Worm (Caenorhabditis elegans) whole organism, dauer: Measurements from ENCODE around the gene lin-12.

Experiments
- unc-62 ChIP-seq: sonication (generic microtip); optimal IDR thresholded peaks from 2 replicates; lab custom pipeline; 2017; ENCODE audit warnings: missing biosample characterization, missing genetic modification reagents, missing genetic modification characterization

The lin-12 gene

ce11 chrIII:9071372-9071771 lies at the start of gene lin-12:
lin-12 (minus strand) TSS chrIII:9071472.
- no peak for TF ChIP-seq unc-62 (GFP tag; lab: Kevin White, UChicago)

- no peak for TF ChIP-seq unc-62 (GFP tag; lab: Kevin White, UChicago)
Measured at ce11 chrIII:9118921-9119606, 47.8 kb upstream of the lin-12 start, which contains the start of gene ced-11. ced-11 (plus strand) TSS chrIII:9119556.

ce11 chrIII:9118314-9118850 lies 47.1 kb upstream of the lin-12 start, which contains the start of gene grl-11:
grl-11 (minus strand) TSS chrIII:9118364.
- TF ChIP-seq unc-62 (GFP tag; lab: Kevin White, UChicago): no peak

ce11 chrIII:9115745-9116144 lies 44.5 kb upstream of the lin-12 start:
- TF ChIP-seq unc-62 (GFP tag; lab: Kevin White, UChicago): no peak

- no peak for TF ChIP-seq unc-62 (GFP tag; lab: Kevin White, UChicago)
Measured at ce11 chrIII:9114649-9115048, 43.4 kb upstream of the lin-12 start, which contains the start of gene ZK512.1. ZK512.1 (plus strand) TSS chrIII:9114949.

- TF ChIP-seq unc-62 (GFP tag; lab: Kevin White, UChicago): no peak
Measured at ce11 chrIII:9114076-9114475, 42.8 kb upstream of the lin-12 start.

- TF ChIP-seq unc-62 (GFP tag; lab: Kevin White, UChicago): no peak
Measured at ce11 chrIII:9112479-9112878, 41.2 kb upstream of the lin-12 start.

- TF ChIP-seq unc-62 (GFP tag; lab: Kevin White, UChicago): no peak
Measured at ce11 chrIII:9110270-9110669, 39.0 kb upstream of the lin-12 start.

ce11 chrIII:9109726-9110125 lies 38.5 kb upstream of the lin-12 start:
- TF ChIP-seq unc-62 (GFP tag; lab: Kevin White, UChicago): no peak

ce11 chrIII:9109172-9109571 lies 37.9 kb upstream of the lin-12 start, which contains the start of gene cya-1:
cya-1 (minus strand) TSS chrIII:9109272.
- TF ChIP-seq unc-62 (GFP tag; lab: Kevin White, UChicago): no peak

- TF ChIP-seq unc-62 (GFP tag; lab: Kevin White, UChicago): no peak
Measured at ce11 chrIII:9105653-9106052, 34.4 kb upstream of the lin-12 start.

- TF ChIP-seq unc-62 (GFP tag; lab: Kevin White, UChicago): no peak
Measured at ce11 chrIII:9104060-9104459, 32.8 kb upstream of the lin-12 start.

- TF ChIP-seq unc-62 (GFP tag; lab: Kevin White, UChicago): no peak
Measured at ce11 chrIII:9103643-9104042, 32.4 kb upstream of the lin-12 start, which contains the start of gene dos-1. dos-1 (plus strand) TSS chrIII:9103943.

- TF ChIP-seq unc-62 (GFP tag; lab: Kevin White, UChicago): no peak
Measured at ce11 chrIII:9101212-9101611, 29.9 kb upstream of the lin-12 start, which contains the start of gene ZK507.1. ZK507.1 (minus strand) TSS chrIII:9101312.

- no peak for TF ChIP-seq unc-62 (GFP tag; lab: Kevin White, UChicago)
Measured at ce11 chrIII:9091392-9092291, 20.4 kb upstream of the lin-12 start, which contains the start of gene glp-1. glp-1 (plus strand) TSS chrIII:9092241.
